Fruit fly (Drosophila melanogaster): ENCODE measurements around the gene erm.

DNA sequence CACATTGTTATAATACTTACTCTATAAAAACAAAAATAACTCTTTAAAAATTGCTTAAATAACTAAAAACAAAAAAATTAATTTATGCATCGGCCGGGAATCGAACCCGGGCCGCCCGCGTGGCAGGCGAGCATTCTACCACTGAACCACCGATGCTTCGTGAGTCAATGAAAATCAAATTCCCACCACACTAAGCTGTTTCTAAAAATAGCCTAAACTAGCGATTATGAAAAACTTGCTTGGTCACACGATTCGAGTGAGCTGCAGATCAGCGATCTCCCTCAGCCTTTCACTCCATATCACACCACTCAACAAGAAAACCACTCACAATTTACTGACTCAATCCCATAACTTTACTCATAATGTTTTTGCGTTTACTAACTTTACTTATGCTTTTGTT is 32.2 kb downstream of the erm start:
- TF ChIP-seq kay (GFP tag; ENCODE audit: borderline replicate concordance), result no peak
- no peak for TF ChIP-seq CG7101 (tag; optimal IDR thresholded peaks at IDR 0.05)
- TF ChIP-seq cic (GFP tag; optimal IDR thresholded peaks at IDR 0.05), result no peak
- no peak for TF ChIP-seq toe (GFP tag; optimal IDR thresholded peaks at IDR 0.05)
- no peak for TF ChIP-seq pad (GFP tag; optimal IDR thresholded peaks at IDR 0.05)
- no peak for TF ChIP-seq CG11617 (GFP tag; optimal IDR thresholded peaks at IDR 0.05)
- peak in 1 of 2 experiments; percentile 59 for TF ChIP-seq cnc (optimal IDR thresholded peaks at IDR 0.05)
- no peak for TF ChIP-seq CG14711 (tag; optimal IDR thresholded peaks at IDR 0.05)
- TF ChIP-seq Clk (GFP tag; optimal IDR thresholded peaks at IDR 0.05), result no peak
- TF ChIP-seq Hr96 (GFP tag; optimal IDR thresholded peaks at IDR 0.05), result no peak
- TF ChIP-seq ovo (GFP tag; optimal IDR thresholded peaks at IDR 0.05), result no peak
